Worm (Caenorhabditis elegans) whole organism, L3 larva: ENCODE data around the gene acsd-1.

Experiments used
- ceh-16 ChIP-seq: sonication (generic microtip); optimal IDR thresholded peaks from 2 replicates; lab custom pipeline; 2017; ENCODE audit warnings: missing biosample characterization, missing genetic modification characterization
- ceh-82 ChIP-seq: fragments of 150-350 bp; optimal IDR thresholded peaks from 2 replicates; lab custom pipeline; 2014; ENCODE audit warnings: missing biosample characterization, missing genetic modification characterization
- ceh-9 ChIP-seq: sonication (generic microtip); optimal IDR thresholded peaks from 2 replicates; lab custom pipeline; 2018; ENCODE audit warnings: missing biosample characterization, missing genetic modification characterization
- egl-5 ChIP-seq: fragments of 150-350 bp; optimal IDR thresholded peaks from 2 replicates; lab custom pipeline; 2017; ENCODE audit warnings: missing biosample characterization, missing genetic modification reagents, missing genetic modification characterization, inconsistent platforms
- elt-2 ChIP-seq: sonication (generic microtip); optimal IDR thresholded peaks from 2 replicates; lab custom pipeline; 2016; ENCODE audit warnings: missing genetic modification reagents, mild to moderate bottlenecking, missing genetic modification characterization, missing compliant biosample characterization
- eor-1 ChIP-seq, 2 experiments: fragments of 150-350 bp; optimal IDR thresholded peaks; 2 replicates each; lab custom pipeline; 2014 to 2018; ENCODE audit warnings: missing biosample characterization in 2 of 2, missing genetic modification characterization in 2 of 2
- fkh-10 ChIP-seq: sonication (generic microtip); optimal IDR thresholded peaks from 2 replicates; lab custom pipeline; 2017; ENCODE audit warnings: missing biosample characterization, missing genetic modification reagents, missing genetic modification characterization
- fkh-2 ChIP-seq: fragments of 150-350 bp; optimal IDR thresholded peaks from 2 replicates; lab custom pipeline; 2014; ENCODE audit warnings: missing biosample characterization, missing genetic modification reagents, missing genetic modification characterization
- lsy-12 ChIP-seq: sonication (generic microtip); optimal IDR thresholded peaks from 2 replicates; lab custom pipeline; 2016; ENCODE audit warnings: mild to moderate bottlenecking, missing genetic modification characterization, missing compliant biosample characterization
- nhr-12 ChIP-seq: fragments of 150-350 bp; optimal IDR thresholded peaks from 2 replicates; lab custom pipeline; 2014; ENCODE audit warnings: missing biosample characterization, missing genetic modification characterization
- nhr-23 ChIP-seq: fragments of 150-350 bp; optimal IDR thresholded peaks from 2 replicates; lab custom pipeline; 2014; ENCODE audit warnings: missing biosample characterization, missing genetic modification reagents, missing genetic modification characterization
- nhr-237 ChIP-seq: fragments of 150-350 bp; optimal IDR thresholded peaks from 2 replicates; lab custom pipeline; 2014; ENCODE audit warnings: missing biosample characterization, missing genetic modification characterization
- nhr-25 ChIP-seq: sonication (generic microtip); optimal IDR thresholded peaks from 2 replicates; lab custom pipeline; 2017; ENCODE audit warnings: missing biosample characterization, missing genetic modification characterization
- nhr-77 ChIP-seq: fragments of 150-350 bp; optimal IDR thresholded peaks from 2 replicates; lab custom pipeline; 2014; ENCODE audit warnings: missing biosample characterization, missing genetic modification characterization
- pha-4 ChIP-seq: fragments of 150-350 bp; optimal IDR thresholded peaks from 2 replicates; lab custom pipeline; 2014; ENCODE audit warnings: missing biosample characterization, missing genetic modification reagents, missing genetic modification characterization
- pqm-1 ChIP-seq: fragments of 150-350 bp; optimal IDR thresholded peaks from 2 replicates; lab custom pipeline; 2017; ENCODE audit warnings: missing biosample characterization, missing genetic modification characterization, inconsistent platforms
- sea-2 ChIP-seq: fragments of 150-350 bp; sonication (generic microtip); optimal IDR thresholded peaks from 4 replicates; lab custom pipeline; 2014; ENCODE audit warnings: missing biosample characterization, missing genetic modification reagents, missing genetic modification characterization
- unc-39 ChIP-seq: sonication (generic microtip); optimal IDR thresholded peaks from 4 replicates; lab custom pipeline; 2017; ENCODE audit warnings: missing biosample characterization, missing genetic modification characterization
- unc-62 ChIP-seq: fragments of 150-350 bp; sonication (generic microtip); optimal IDR thresholded peaks from 4 replicates; lab custom pipeline; 2014; ENCODE audit warnings: missing biosample characterization, missing genetic modification reagents, missing genetic modification characterization
- zag-1 ChIP-seq: fragments of 150-350 bp; optimal IDR thresholded peaks from 2 replicates; lab custom pipeline; 2014; ENCODE audit warnings: missing biosample characterization, missing genetic modification characterization
- ztf-4 ChIP-seq: fragments of 150-350 bp; optimal IDR thresholded peaks from 2 replicates; lab custom pipeline; 2014; ENCODE audit warnings: missing biosample characterization, missing genetic modification characterization

acsd-1 gene

ce11 chrIII:1176080-1176608 lies 59.9 kb downstream of the acsd-1 start, which contains the start of gene eak-3:
Gene eak-3, minus strand, starts transcription at chrIII:1176558.
- TF ChIP-seq eor-1 (tag; optimal IDR thresholded peaks at IDR 0.05; lab: Kevin White, UChicago) (no peak), nhr-25 (tag; lab: Kevin White, UChicago) (no peak)

ce11 chrIII:1179006-1179405 lies 62.7 kb downstream of the acsd-1 start:
- no peak for TF ChIP-seq unc-62 (GFP tag; lab: Kevin White, UChicago)
- no peak for TF ChIP-seq nhr-77
- TF ChIP-seq zag-1, result no peak
- no peak for TF ChIP-seq sea-2 (GFP tag; lab: Kevin White, UChicago)
- no peak for TF ChIP-seq pha-4 (tag; lab: Kevin White, UChicago)
- no peak for TF ChIP-seq lsy-12 (tag; lab: Kevin White, UChicago)
- TF ChIP-seq fkh-10 (GFP tag; lab: Kevin White, UChicago), result no peak
- TF ChIP-seq unc-39, result no peak
- TF ChIP-seq nhr-23, result no peak
- TF ChIP-seq pqm-1 (tag; lab: Kevin White, UChicago), result no peak
- TF ChIP-seq nhr-237 (tag; lab: Kevin White, UChicago), result no peak
- no peak for TF ChIP-seq ceh-82 (tag; lab: Kevin White, UChicago)
- TF ChIP-seq fkh-2, result no peak
- TF ChIP-seq ceh-9, result no peak
- TF ChIP-seq egl-5 (tag; lab: Kevin White, UChicago), result no peak
- TF ChIP-seq ztf-4, result no peak
- no peak for TF ChIP-seq nhr-12 (tag; lab: Kevin White, UChicago)

- no peak for TF ChIP-seq ceh-16 (tag; lab: Kevin White, UChicago)
- TF ChIP-seq elt-2 (tag; lab: Kevin White, UChicago), result peak; percentile 23
- no peak for TF ChIP-seq ceh-9
Measured at ce11 chrIII:1181756-1182155, 65.5 kb downstream of the acsd-1 start, which contains the start of gene nspg-8. Gene nspg-8, plus strand, starts transcription at chrIII:1182056.
